ENCODE assay signal across 2 worm cellular contexts in the genomic region with DNA sequence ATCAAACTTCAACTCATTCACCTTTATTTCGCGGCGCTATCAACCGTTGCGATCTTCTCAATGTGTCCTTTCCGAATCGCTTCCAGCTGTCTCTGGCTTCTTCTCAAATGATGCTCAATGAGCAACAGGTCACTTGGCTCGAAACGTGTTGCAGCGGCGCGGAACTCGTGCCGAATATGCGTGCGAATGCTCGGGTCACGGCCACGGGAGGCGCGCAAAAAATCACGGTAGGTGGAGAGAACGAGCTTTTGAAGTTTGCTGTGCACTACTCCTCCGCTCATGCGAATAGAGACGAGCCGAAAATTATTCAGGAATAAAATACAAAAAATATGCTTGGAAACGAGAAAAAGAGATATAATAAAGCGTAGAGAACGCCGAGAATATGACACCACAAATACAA.
TF ChIP-seq lines count a peak whose summit lies in the region.

TSS of gene cif-1 (minus strand) at position 297 of the 400 bp plus-strand sequence.

TF ChIP-seq in whole organism, L4 larva, 104 proteins besides CTCF, POLR2A, EP300 and RAD21:
- TF ChIP-seq hlh-11 (tag; optimal IDR thresholded peaks at IDR 0.05; lab: Kevin White, UChicago) = no peak
- no peak for TF ChIP-seq lim-7 (GFP tag; IDR thresholded peaks at IDR 0.05; lab: Robert Waterston, UW)
- TF ChIP-seq attf-4 (tag; optimal IDR thresholded peaks at IDR 0.05; lab: Kevin White, UChicago) = no peak
- TF ChIP-seq ceh-20 (GFP tag; IDR thresholded peaks at IDR 0.05; lab: Robert Waterston, UW) = no peak
- TF ChIP-seq madf-5 (GFP tag; IDR thresholded peaks at IDR 0.05; lab: Robert Waterston, UW) = 0 out of 4 replicates have a peak, but pooled peaks of 1 of the 2 experiments have one; percentile 3
- TF ChIP-seq nhr-41 (GFP tag; IDR thresholded peaks at IDR 0.05; lab: Robert Waterston, UW) = no peak
- TF ChIP-seq ces-1 (GFP tag; optimal IDR thresholded peaks at IDR 0.05; lab: Kevin White, UChicago) = no peak
- TF ChIP-seq set-16 (GFP tag; IDR thresholded peaks at IDR 0.05; lab: Robert Waterston, UW) = peak; percentile 61
- no peak for TF ChIP-seq dve-1 (tag; optimal IDR thresholded peaks at IDR 0.05; lab: Kevin White, UChicago; ENCODE audit: insufficient read depth)
- no peak for TF ChIP-seq duxl-1 (tag; optimal IDR thresholded peaks at IDR 0.05; lab: Kevin White, UChicago; ENCODE audit: poor library complexity)
- TF ChIP-seq nhr-10 (tag; optimal IDR thresholded peaks at IDR 0.05; lab: Kevin White, UChicago) = no peak
- no peak for TF ChIP-seq dpl-1 (GFP tag; optimal IDR thresholded peaks at IDR 0.05; lab: Kevin White, UChicago)
- no peak for TF ChIP-seq saeg-2 (GFP tag; IDR thresholded peaks at IDR 0.05; lab: Robert Waterston, UW)
- TF ChIP-seq ZK546.5 (tag; optimal IDR thresholded peaks at IDR 0.05; lab: Kevin White, UChicago) = no peak
- no peak for TF ChIP-seq mdt-29 (GFP tag; IDR thresholded peaks at IDR 0.05; lab: Robert Waterston, UW)
- TF ChIP-seq ztf-11 (tag; optimal IDR thresholded peaks at IDR 0.05; lab: Kevin White, UChicago) = no peak
- TF ChIP-seq arid-1 (GFP tag; conservative IDR thresholded peaks at IDR 0.05; lab: Robert Waterston, UW) = 0 out of 2 replicates have a peak, but pooled peaks have one; percentile 16
- TF ChIP-seq ceh-44 (GFP tag; IDR thresholded peaks at IDR 0.05; lab: Robert Waterston, UW) = no peak
- no peak for TF ChIP-seq nhr-237 (tag; optimal IDR thresholded peaks at IDR 0.05; lab: Kevin White, UChicago)
- TF ChIP-seq lsy-2 (tag; optimal IDR thresholded peaks at IDR 0.05; lab: Kevin White, UChicago) = no peak
- TF ChIP-seq lin-38 (GFP tag; IDR thresholded peaks at IDR 0.05; lab: Robert Waterston, UW) = 0 out of 2 replicates have a peak, but pooled peaks have one; percentile 8

TF ChIP-seq in whole organism, young adult, 124 proteins besides CTCF, POLR2A, EP300 and RAD21:
- TF ChIP-seq lin-26 (GFP tag; IDR thresholded peaks at IDR 0.05; lab: Robert Waterston, UW) (0 out of 2 replicates have a peak, but pooled peaks have one; percentile 53), F52B5.7 (tag; optimal IDR thresholded peaks at IDR 0.05; lab: Kevin White, UChicago) (peak; percentile 71), B0019.2 (GFP tag; conservative IDR thresholded peaks at IDR 0.05; lab: Robert Waterston, UW) (no peak), mes-4 (tag; optimal IDR thresholded peaks at IDR 0.05; lab: Kevin White, UChicago) (peak; percentile 18), dox-1 (GFP tag; IDR thresholded peaks at IDR 0.05; lab: Robert Waterston, UW) (peak; percentile 53; the same call in 1 of the 2 replicates), athp-1 (tag; optimal IDR thresholded peaks at IDR 0.05; lab: Kevin White, UChicago) (no peak), zfh-2 (GFP tag; conservative IDR thresholded peaks at IDR 0.05; lab: Robert Waterston, UW) (peak; percentile 77), madf-6 (GFP tag; IDR thresholded peaks at IDR 0.05; lab: Robert Waterston, UW) (peak; percentile 53), ztf-22 (GFP tag; optimal IDR thresholded peaks at IDR 0.05; lab: Kevin White, UChicago) (no peak), ekl-4 (GFP tag; IDR thresholded peaks at IDR 0.05; lab: Robert Waterston, UW) (peak; percentile 46; the same call in 1 of the 2 replicates), xnd-1 (tag; optimal IDR thresholded peaks at IDR 0.05; lab: Kevin White, UChicago) (peak; percentile 0), mcd-1 (GFP tag; IDR thresholded peaks at IDR 0.05; lab: Robert Waterston, UW) (peak; percentile 34), ceh-58 (GFP tag; IDR thresholded peaks at IDR 0.05; lab: Robert Waterston, UW) (0 out of 2 replicates have a peak, but pooled peaks have one; percentile 36), F10E7.11 (tag; optimal IDR thresholded peaks at IDR 0.05; lab: Kevin White, UChicago) (no peak), chd-7 (tag; optimal IDR thresholded peaks at IDR 0.05; lab: Kevin White, UChicago) (peak; percentile 55), tbx-9 (tag; optimal IDR thresholded peaks at IDR 0.05; lab: Kevin White, UChicago; ENCODE audit: borderline replicate concordance) (no peak)
